Worm (Caenorhabditis elegans): ENCODE measurements around the gene sng-1.
A peak's percentile ranks its signal among the peaks of the same experiment; 100 is the strongest.

Gene sng-1

DNA sequence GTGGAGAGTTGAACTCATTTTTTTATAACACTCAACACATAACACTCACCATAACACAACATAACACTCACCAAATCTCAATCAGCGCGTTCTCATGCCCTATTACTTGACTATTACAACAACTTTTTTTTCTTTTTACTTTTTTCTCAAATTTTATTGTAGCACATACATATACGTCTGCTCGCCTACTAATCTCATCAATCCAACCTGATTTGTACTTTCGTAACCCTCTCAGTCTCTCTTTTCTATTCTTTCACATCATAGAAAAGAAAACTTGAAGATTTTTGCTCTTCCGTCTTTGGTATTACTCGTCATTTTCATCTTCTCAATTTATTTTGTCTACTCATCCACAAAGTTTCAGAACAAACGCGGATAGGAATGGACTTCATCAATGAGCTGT is 49.5 kb downstream of the sng-1 start, which contains the start of gene npr-8:
Gene npr-8, plus strand, starts transcription at position 362 of the 400 bp plus-strand sequence.
- TF ChIP-seq jun-1 (tag; optimal IDR thresholded peaks at IDR 0.05): no peak
- TF ChIP-seq fkh-10 (GFP tag; optimal IDR thresholded peaks at IDR 0.05): peak; percentile 37

- TF ChIP-seq nhr-43 (tag; optimal IDR thresholded peaks at IDR 0.05; ENCODE audit: poor library complexity, severe bottlenecking) (peak; percentile 11), fos-1 (tag; optimal IDR thresholded peaks at IDR 0.05) (no peak)
Measured at ce11 chrX:7378608-7379007, 51.2 kb downstream of the sng-1 start.
